Fruit fly (Drosophila melanogaster) whole organism, embryonic: Measurements from ENCODE around the gene mfr.
A peak's percentile ranks its signal among the peaks of the same experiment; 100 is the strongest.

Experiments
- Ada2b ChIP-seq: fragments of 200-800 bp; sonication (Bioruptor generic); IDR thresholded peaks from 2 replicates; pipeline ENCODE4 v1.3.6; 2022; ENCODE audit warnings: missing biosample characterization, missing genetic modification characterization
- C15 ChIP-seq: fragments of 200-800 bp; sonication (Bioruptor generic); IDR thresholded peaks from 3 replicates; pipeline ENCODE4 v1.3.6; 2022; ENCODE audit warnings: missing biosample characterization, missing genetic modification characterization
- CG10431 ChIP-seq: fragments of 200-800 bp; sonication (Bioruptor generic); optimal IDR thresholded peaks from 3 replicates; lab custom pipeline; 2018; ENCODE audit warnings: missing biosample characterization, mild to moderate bottlenecking, missing genetic modification characterization
- CG10543 ChIP-seq: fragments of 200-800 bp; sonication (Bioruptor generic); optimal IDR thresholded peaks from 3 replicates; lab custom pipeline; 2017; ENCODE audit warnings: missing biosample characterization, mild to moderate bottlenecking, missing genetic modification characterization, moderate library complexity
- CG12071 ChIP-seq: fragments of 200-800 bp; sonication (Bioruptor generic); optimal IDR thresholded peaks from 3 replicates; lab custom pipeline; 2018; ENCODE audit warnings: missing biosample characterization, mild to moderate bottlenecking, missing genetic modification characterization
- CG13287 ChIP-seq: fragments of 200-800 bp; sonication (Bioruptor generic); IDR thresholded peaks from 2 replicates; pipeline ENCODE4 v1.3.6; 2022; ENCODE audit warnings: missing biosample characterization, missing genetic modification characterization; ENCODE audit not compliant: partially characterized antibody
- CG14860 ChIP-seq: fragments of 200-800 bp; sonication (Bioruptor generic); IDR thresholded peaks from 3 replicates; pipeline ENCODE4 v1.3.6; 2022; ENCODE audit warnings: missing biosample characterization, missing genetic modification characterization; ENCODE audit not compliant: partially characterized antibody
- CG1603 ChIP-seq: fragments of 200-800 bp; sonication (Bioruptor generic); optimal IDR thresholded peaks from 2 replicates; lab custom pipeline; 2019; ENCODE audit warnings: missing biosample characterization, mild to moderate bottlenecking, missing genetic modification characterization, moderate library complexity
- CG18619 ChIP-seq: fragments of 200-800 bp; sonication (Bioruptor generic); optimal IDR thresholded peaks from 3 replicates; lab custom pipeline; 2017; ENCODE audit warnings: missing biosample characterization, mild to moderate bottlenecking, missing genetic modification characterization
- CG31388 ChIP-seq: fragments of 200-800 bp; sonication (Bioruptor generic); optimal IDR thresholded peaks from 2 replicates; lab custom pipeline; 2016; ENCODE audit warnings: missing biosample characterization, missing genetic modification characterization
- CG4328 ChIP-seq: fragments of 200-800 bp; sonication (Bioruptor generic); optimal IDR thresholded peaks from 3 replicates; lab custom pipeline; 2017; ENCODE audit warnings: missing biosample characterization, missing genetic modification reagents, missing genetic modification characterization
- CG4404 ChIP-seq: fragments of 200-800 bp; sonication (Bioruptor generic); IDR thresholded peaks from 2 replicates; pipeline ENCODE4 v1.3.6; 2022; ENCODE audit warnings: missing biosample characterization, missing genetic modification characterization
- CG4820 ChIP-seq: fragments of 200-800 bp; sonication (Bioruptor generic); optimal IDR thresholded peaks from 3 replicates; lab custom pipeline; 2016; ENCODE audit warnings: missing biosample characterization, missing genetic modification characterization
- CG6765 ChIP-seq: fragments of 200-800 bp; sonication (Bioruptor generic); optimal IDR thresholded peaks from 3 replicates; lab custom pipeline; 2017; ENCODE audit warnings: missing biosample characterization, mild to moderate bottlenecking, missing genetic modification characterization
- CG7372 ChIP-seq: fragments of 200-800 bp; sonication (Bioruptor generic); IDR thresholded peaks from 2 replicates; pipeline ENCODE4 v1.3.6; 2022; ENCODE audit warnings: missing biosample characterization, missing genetic modification characterization
- CG7786 ChIP-seq: fragments of 200-800 bp; sonication (Bioruptor generic); optimal IDR thresholded peaks from 2 replicates; lab custom pipeline; 2016; ENCODE audit warnings: missing biosample characterization, missing genetic modification characterization
- CG8089 ChIP-seq: fragments of 200-800 bp; sonication (Bioruptor generic); optimal IDR thresholded peaks from 3 replicates; lab custom pipeline; 2016; ENCODE audit warnings: missing biosample characterization, missing genetic modification characterization
- CG8290 ChIP-seq, 3 experiments: fragments of 200-800 bp; sonication (Bioruptor generic); optimal IDR thresholded peaks; 2 replicates each; lab custom pipeline; 2016 to 2019; ENCODE audit warnings: missing biosample characterization in 3 of 3, missing genetic modification characterization in 3 of 3, mild to moderate bottlenecking in 2 of 3, moderate library complexity in 1 of 3
- CG8359 ChIP-seq: fragments of 200-800 bp; sonication (Bioruptor generic); optimal IDR thresholded peaks from 2 replicates; lab custom pipeline; 2017; ENCODE audit warnings: missing biosample characterization, mild to moderate bottlenecking, missing genetic modification characterization, borderline replicate concordance
- CTCF ChIP-seq: fragments of 200-800 bp; sonication (Bioruptor generic); optimal IDR thresholded peaks from 2 replicates; lab custom pipeline; 2017; ENCODE audit warnings: missing biosample characterization, mild to moderate bottlenecking, missing genetic modification characterization, moderate library complexity
- Dip2 ChIP-seq: fragments of 200-800 bp; sonication (Bioruptor generic); IDR thresholded peaks from 2 replicates; pipeline ENCODE4 v1.3.6; 2022; ENCODE audit warnings: missing biosample characterization, missing genetic modification characterization
- Eip74EF ChIP-seq, 2 experiments: fragments of 200-800 bp in 1 of 2; fragments of >200 bp in 1 of 2; sonication (Bioruptor generic) in 1 of 2; optimal IDR thresholded peaks; 2 replicates each; lab custom pipeline; 2017 to 2019; ENCODE audit warnings: missing biosample characterization in 2 of 2, missing genetic modification characterization in 2 of 2, mild to moderate bottlenecking in 1 of 2, moderate library complexity in 1 of 2
- Fer3 ChIP-seq: fragments of 200-800 bp; sonication (Bioruptor generic); optimal IDR thresholded peaks from 2 replicates; lab custom pipeline; 2018; ENCODE audit warnings: missing biosample characterization, mild to moderate bottlenecking, missing genetic modification characterization, moderate library complexity
- HLH54F ChIP-seq: fragments of 200-800 bp; sonication (Bioruptor generic); optimal IDR thresholded peaks from 3 replicates; lab custom pipeline; 2016; ENCODE audit warnings: missing biosample characterization, missing genetic modification characterization
- Oli ChIP-seq: fragments of 200-800 bp; sonication (Bioruptor generic); optimal IDR thresholded peaks from 2 replicates; lab custom pipeline; 2018; ENCODE audit warnings: missing biosample characterization, mild to moderate bottlenecking, missing genetic modification characterization, moderate library complexity
- Opbp ChIP-seq: fragments of 200-800 bp; sonication (Bioruptor generic); IDR thresholded peaks from 3 replicates; pipeline ENCODE4 v1.3.6; 2022; ENCODE audit warnings: missing biosample characterization, missing genetic modification characterization; ENCODE audit not compliant: partially characterized antibody
- Rfx ChIP-seq: fragments of 200-800 bp; sonication (Bioruptor generic); IDR thresholded peaks from 2 replicates; pipeline ENCODE4 v1.3.6; 2022; ENCODE audit warnings: missing biosample characterization, missing genetic modification characterization
- dpn ChIP-seq, 2 experiments: fragments of 200-800 bp; sonication (Bioruptor generic); optimal IDR thresholded peaks; 3 replicates each; lab custom pipeline; 2016; ENCODE audit warnings: missing biosample characterization in 2 of 2, missing genetic modification characterization in 2 of 2
- gcm2 ChIP-seq: fragments of 200-800 bp; sonication (Bioruptor generic); optimal IDR thresholded peaks from 2 replicates; lab custom pipeline; 2016; ENCODE audit warnings: missing biosample characterization, missing genetic modification characterization
- her ChIP-seq: fragments of 200-800 bp; sonication (Bioruptor generic); optimal IDR thresholded peaks from 2 replicates; lab custom pipeline; 2016; ENCODE audit warnings: missing biosample characterization, missing genetic modification characterization
- insv ChIP-seq, 2 experiments: fragments of 200-800 bp; sonication (Bioruptor generic); optimal IDR thresholded peaks; 3 replicates each; lab custom pipeline; 2016 to 2018; ENCODE audit warnings: missing biosample characterization in 2 of 2, missing genetic modification characterization in 2 of 2
- lab ChIP-seq: fragments of 200-800 bp; sonication (Bioruptor generic); optimal IDR thresholded peaks from 3 replicates; lab custom pipeline; 2017; ENCODE audit warnings: missing biosample characterization, missing genetic modification characterization, mild to moderate bottlenecking, moderate library complexity, missing genetic modification reagents
- lmd ChIP-seq: fragments of 200-800 bp; sonication (Bioruptor generic); IDR thresholded peaks from 2 replicates; pipeline ENCODE4 v1.3.6; 2022; ENCODE audit warnings: missing biosample characterization, missing genetic modification characterization
- maf-S ChIP-seq: fragments of 200-800 bp; sonication (Bioruptor generic); optimal IDR thresholded peaks from 2 replicates; lab custom pipeline; 2016; ENCODE audit warnings: missing biosample characterization, missing genetic modification characterization
- mam ChIP-seq: fragments of 200-800 bp; sonication (Bioruptor generic); optimal IDR thresholded peaks from 3 replicates; lab custom pipeline; 2016; ENCODE audit warnings: missing biosample characterization, missing genetic modification characterization
- mld ChIP-seq: fragments of 200-800 bp; sonication (Bioruptor generic); IDR thresholded peaks from 3 replicates; pipeline ENCODE4 v1.3.6; 2022; ENCODE audit warnings: missing biosample characterization, missing genetic modification characterization; ENCODE audit not compliant: partially characterized antibody
- nom ChIP-seq: fragments of 200-800 bp; sonication (Bioruptor generic); optimal IDR thresholded peaks from 2 replicates; lab custom pipeline; 2017; ENCODE audit warnings: missing biosample characterization, missing genetic modification characterization, mild to moderate bottlenecking, moderate library complexity, missing genetic modification reagents
- oc ChIP-seq: fragments of 200-800 bp; sonication (Bioruptor generic); optimal IDR thresholded peaks from 2 replicates; lab custom pipeline; 2018; ENCODE audit warnings: missing biosample characterization, mild to moderate bottlenecking, missing genetic modification characterization, moderate library complexity
- pfk ChIP-seq: fragments of 200-800 bp; sonication (Bioruptor generic); optimal IDR thresholded peaks from 2 replicates; lab custom pipeline; 2018; ENCODE audit warnings: missing biosample characterization, mild to moderate bottlenecking, missing genetic modification characterization, moderate library complexity
- prd ChIP-seq, 3 experiments: fragments of >200 bp in 2 of 3; fragments of 200-800 bp in 1 of 3; sonication (Bioruptor generic) in 1 of 3; optimal IDR thresholded peaks in 2 of 3; IDR thresholded peaks in 1 of 3; 2 replicates in 2 of 3; 3 replicates in 1 of 3; pipeline versions ENCODE4 v1.3.6 to Lab custom; 2017 to 2022; ENCODE audit warnings: missing biosample characterization in 1 of 3, missing genetic modification characterization in 1 of 3
- pros ChIP-seq: fragments of 200-800 bp; sonication (Bioruptor generic); optimal IDR thresholded peaks from 3 replicates; lab custom pipeline; 2019; ENCODE audit warnings: missing biosample characterization, mild to moderate bottlenecking, missing genetic modification characterization, moderate library complexity
- ranshi ChIP-seq: fragments of 200-800 bp; sonication (Bioruptor generic); IDR thresholded peaks from 2 replicates; pipeline ENCODE4 v1.3.6; 2022; ENCODE audit warnings: missing biosample characterization, missing genetic modification characterization
- row ChIP-seq: fragments of 200-800 bp; sonication (Bioruptor generic); IDR thresholded peaks from 3 replicates; pipeline ENCODE4 v1.3.6; 2022; ENCODE audit warnings: missing biosample characterization, missing genetic modification characterization
- sens ChIP-seq: fragments of 200-800 bp; sonication (Bioruptor generic); peaks from one replicate; lab custom pipeline; 2016; ENCODE audit warnings: missing biosample characterization, missing genetic modification characterization
- slp2 ChIP-seq: fragments of 200-800 bp; sonication (Bioruptor generic); optimal IDR thresholded peaks from 2 replicates; lab custom pipeline; 2016; ENCODE audit warnings: missing biosample characterization, missing genetic modification characterization
- usp ChIP-seq: fragments of >200 bp; optimal IDR thresholded peaks from 2 replicates; lab custom pipeline; 2017; ENCODE audit warnings: missing biosample characterization, missing genetic modification characterization
- zf30C ChIP-seq: fragments of 200-800 bp; sonication (Bioruptor generic); optimal IDR thresholded peaks from 3 replicates; lab custom pipeline; 2018; ENCODE audit warnings: missing biosample characterization, mild to moderate bottlenecking, missing genetic modification characterization

The mfr gene

DNA sequence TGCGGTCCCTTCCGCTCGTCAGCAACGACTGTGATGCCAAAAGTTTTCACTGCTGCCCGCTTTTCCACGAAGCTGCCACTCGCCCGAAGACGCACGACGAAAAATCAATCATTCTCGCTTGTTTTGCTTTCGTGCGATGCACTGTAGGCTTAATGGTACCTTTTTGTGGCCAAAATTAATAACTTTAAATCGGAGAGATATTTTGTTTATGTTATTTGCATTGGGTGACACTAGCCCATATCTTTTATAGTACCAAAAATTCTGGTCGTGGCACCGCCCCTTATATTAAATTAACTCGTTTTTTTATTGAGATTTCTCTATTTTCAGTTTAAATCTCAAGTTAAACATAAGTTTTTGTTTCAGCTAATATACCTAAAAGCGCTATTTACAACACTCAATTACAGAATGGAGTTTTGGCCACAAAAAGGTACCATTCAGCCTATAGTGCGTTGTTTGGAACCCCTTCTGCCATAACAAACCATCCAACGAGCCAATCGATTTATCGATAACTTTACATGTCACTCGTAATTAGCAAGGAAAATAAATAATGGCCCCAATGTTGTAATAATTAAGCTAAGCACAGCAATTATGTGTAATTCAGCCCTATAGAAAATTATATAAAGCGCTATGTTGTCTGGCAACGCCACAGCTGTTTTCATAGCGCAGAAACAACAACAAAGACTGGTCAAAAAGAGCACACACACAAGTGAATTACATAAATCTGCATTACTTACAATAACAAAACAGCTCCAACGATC, 40.9 kb upstream of the mfr start (continued):
- TF ChIP-seq CG1603 (tag; lab: Kevin White, UChicago) (no peak), slp2 (GFP tag; lab: Kevin White, UChicago) (peak; percentile 19), nom (GFP tag; lab: Kevin White, UChicago) (peak; percentile 40), mam (GFP tag; lab: Kevin White, UChicago) (no peak), CG13287 (GFP tag; lab: Robert Waterston, UW) (peak; percentile 30), CG4328 (GFP tag; lab: Kevin White, UChicago) (peak; percentile 68), CG6765 (peak; percentile 71), CG7372 (GFP tag; lab: Robert Waterston, UW) (no peak), CG4820 (GFP tag; lab: Kevin White, UChicago) (peak; percentile 20), CG10543 (GFP tag; lab: Kevin White, UChicago) (peak; percentile 58), lmd (GFP tag; lab: Robert Waterston, UW) (0 out of 2 replicates have a peak, but pooled peaks have one; percentile 57), mld (no peak), CG31388 (no peak), CTCF (GFP tag; lab: Kevin White, UChicago) (peak; percentile 28), Rfx (peak; percentile 52), sens (peak; percentile 95), oc (tag; lab: Kevin White, UChicago) (peak; percentile 27), C15 (GFP tag; lab: Robert Waterston, UW) (no peak), CG8359 (GFP tag; lab: Kevin White, UChicago) (peak; percentile 34), dpn (GFP tag; optimal IDR thresholded peaks at IDR 0.05; lab: Kevin White, UChicago) (peak; percentile 41 to 57), pfk (GFP tag; lab: Kevin White, UChicago) (peak; percentile 11), CG10431 (GFP tag; lab: Kevin White, UChicago) (peak; percentile 24), Dip2 (GFP tag; lab: Robert Waterston, UW) (no peak), Fer3 (peak; percentile 70), CG8089 (GFP tag; lab: Kevin White, UChicago) (peak; percentile 8), ranshi (GFP tag; lab: Robert Waterston, UW) (no peak; the same call in 1 of the 2 replicates), zf30C (GFP tag; lab: Kevin White, UChicago) (no peak), HLH54F (GFP tag; lab: Kevin White, UChicago) (no peak), insv (GFP tag; optimal IDR thresholded peaks at IDR 0.05; lab: Kevin White, UChicago) (peak in 1 of 2 experiments; percentile 19), gcm2 (no peak), CG8290 (GFP tag; optimal IDR thresholded peaks at IDR 0.05; lab: Kevin White, UChicago) (no peak), CG8290 (tag; optimal IDR thresholded peaks at IDR 0.05; lab: Kevin White, UChicago) (peak in 1 of 2 experiments; percentile 26), her (no peak), maf-S (GFP tag; lab: Kevin White, UChicago) (peak; percentile 55), Eip74EF (GFP tag; optimal IDR thresholded peaks at IDR 0.05; lab: Kevin White, UChicago) (peak in 1 of 2 experiments; percentile 18), Opbp (GFP tag; lab: Robert Waterston, UW) (peak; percentile 57; the same call in 2 of the 3 replicates), Oli (tag; lab: Kevin White, UChicago) (peak; percentile 74), lab (GFP tag; lab: Kevin White, UChicago) (peak; percentile 72), pros (GFP tag; lab: Kevin White, UChicago) (peak; percentile 77), CG4404 (GFP tag; lab: Robert Waterston, UW) (no peak), Ada2b (GFP tag; lab: Robert Waterston, UW) (0 out of 2 replicates have a peak, but pooled peaks have one; percentile 26), row (GFP tag; lab: Robert Waterston, UW) (peak; percentile 93), CG12071 (GFP tag; lab: Kevin White, UChicago) (peak; percentile 46), CG14860 (GFP tag; lab: Robert Waterston, UW) (peak; percentile 41; the same call in 2 of the 3 replicates), CG7786 (GFP tag; lab: Kevin White, UChicago) (peak; percentile 36), CG18619 (peak; percentile 53), prd (optimal IDR thresholded peaks at IDR 0.05; lab: Kevin White, UChicago) (no peak), prd (GFP tag; IDR thresholded peaks at IDR 0.05; lab: Robert Waterston, UW) (peak; percentile 40; the same call in 1 of the 3 replicates), usp (no peak)
